Worm (Caenorhabditis elegans): Measurements from ENCODE around the gene W02F12.8.

DNA sequence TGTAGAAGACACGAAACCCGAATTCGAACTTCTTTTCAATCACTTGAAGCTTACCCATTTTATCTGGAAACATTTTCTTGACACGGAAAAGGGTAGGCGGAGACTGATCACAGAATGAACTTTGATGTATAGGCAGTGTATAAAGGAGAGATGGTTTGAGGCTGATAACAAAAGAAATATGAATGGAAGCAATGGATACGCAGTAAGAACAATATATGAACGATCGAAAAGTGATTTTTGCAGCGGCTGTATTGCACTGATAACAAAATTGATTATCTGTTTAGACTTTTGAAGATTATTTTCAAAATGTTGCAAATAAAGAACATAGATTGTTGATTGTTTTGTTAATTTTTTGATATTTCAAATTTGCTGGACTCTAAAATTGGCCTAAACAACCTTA, 28.8 kb downstream of the W02F12.8 start, which contains the start of gene pmp-5:
- TF ChIP-seq W03F9.2 (tag; optimal IDR thresholded peaks at IDR 0.05): no peak
- TF ChIP-seq him-1 (tag; optimal IDR thresholded peaks at IDR 0.05): no peak

All from whole organism, L4/young adult.